Worm (Caenorhabditis elegans) whole organism, L1 larva: ENCODE results near the gene srg-26.

Source experiments
- C16A3.4 ChIP-seq: fragments of 150-350 bp; optimal IDR thresholded peaks from 2 replicates; lab custom pipeline; 2014; ENCODE audit warnings: missing biosample characterization, missing genetic modification characterization
- C34B4.2 ChIP-seq: sonication (generic microtip); optimal IDR thresholded peaks from 2 replicates; lab custom pipeline; 2017; ENCODE audit warnings: mild to moderate bottlenecking, missing genetic modification characterization, missing compliant biosample characterization
- Y116A8C.19 ChIP-seq: sonication (generic microtip); optimal IDR thresholded peaks from 2 replicates; lab custom pipeline; 2016; ENCODE audit warnings: missing compliant biosample characterization, missing genetic modification characterization, borderline replicate concordance
- dpl-1 ChIP-seq, 3 experiments: fragments of 150-350 bp in 2 of 3; sonication (generic microtip) in 1 of 3; optimal IDR thresholded peaks; 2 replicates each; lab custom pipeline; 2014 to 2017; ENCODE audit warnings: missing biosample characterization in 3 of 3, missing genetic modification characterization in 3 of 3, missing genetic modification reagents in 3 of 3
- efl-1 ChIP-seq, 4 experiments: fragments of 150-350 bp; optimal IDR thresholded peaks in 3 of 4; peaks in 1 of 4; 1 replicate in 1 of 4; 2 replicates in 3 of 4; lab custom pipeline; 2014; ENCODE audit warnings: missing biosample characterization in 2 of 4, missing genetic modification characterization in 2 of 4, missing genetic modification reagents in 2 of 4
- egl-13 ChIP-seq: sonication (generic microtip); optimal IDR thresholded peaks from 2 replicates; lab custom pipeline; 2016; ENCODE audit warnings: missing genotype, missing genetic modification reagents, missing genetic modification characterization, missing compliant biosample characterization
- egl-27 ChIP-seq, 2 experiments: fragments of 150-350 bp in 1 of 2; sonication (generic microtip); optimal IDR thresholded peaks; 3 replicates each; lab custom pipeline; 2017 to 2018; ENCODE audit warnings: missing biosample characterization in 2 of 2, missing genetic modification characterization in 2 of 2, missing genetic modification reagents in 2 of 2
- elt-2 ChIP-seq: sonication (generic microtip); optimal IDR thresholded peaks from 2 replicates; lab custom pipeline; 2016; ENCODE audit warnings: missing genetic modification characterization, mild to moderate bottlenecking, inconsistent platforms, missing compliant biosample characterization, missing genetic modification reagents
- ets-5 ChIP-seq: fragments of 200-800 bp; sonication (Bioruptor generic); IDR thresholded peaks from 2 replicates; pipeline ENCODE4 v1.3.6; 2022; ENCODE audit warnings: missing genetic modification characterization, missing compliant biosample characterization
- fkh-10 ChIP-seq: sonication (generic microtip); optimal IDR thresholded peaks from 2 replicates; lab custom pipeline; 2017; ENCODE audit warnings: missing biosample characterization, missing genetic modification reagents, missing genetic modification characterization
- fkh-4 ChIP-seq: sonication (generic microtip); optimal IDR thresholded peaks from 2 replicates; lab custom pipeline; 2016; ENCODE audit warnings: missing compliant biosample characterization, missing genetic modification characterization, borderline replicate concordance
- fkh-8 ChIP-seq: sonication (generic microtip); optimal IDR thresholded peaks from 2 replicates; lab custom pipeline; 2016; ENCODE audit warnings: mild to moderate bottlenecking, missing genetic modification characterization, missing compliant biosample characterization
- hlh-4 ChIP-seq: sonication (generic microtip); optimal IDR thresholded peaks from 2 replicates; lab custom pipeline; 2016; ENCODE audit warnings: mild to moderate bottlenecking, missing genetic modification characterization, missing compliant biosample characterization
- hpl-2 ChIP-seq: fragments of 150-350 bp; optimal IDR thresholded peaks from 2 replicates; lab custom pipeline; 2014; ENCODE audit warnings: missing biosample characterization, missing genetic modification reagents, missing genetic modification characterization
- jun-1 ChIP-seq: fragments of 150-350 bp; optimal IDR thresholded peaks from 2 replicates; lab custom pipeline; 2014; ENCODE audit warnings: missing biosample characterization, missing genetic modification reagents, missing genetic modification characterization
- lin-14 ChIP-seq: fragments of 200-800 bp; sonication (Bioruptor generic); optimal IDR thresholded peaks from 2 replicates; lab custom pipeline; 2018; ENCODE audit warnings: mild to moderate bottlenecking, missing genetic modification characterization, moderate library complexity, missing compliant biosample characterization
- lin-39 ChIP-seq: fragments of 150-350 bp; optimal IDR thresholded peaks from 2 replicates; lab custom pipeline; 2014; ENCODE audit warnings: missing biosample characterization, missing genetic modification reagents, missing genetic modification characterization
- lir-3 ChIP-seq: sonication (generic microtip); optimal IDR thresholded peaks from 2 replicates; lab custom pipeline; 2016; ENCODE audit warnings: mild to moderate bottlenecking, missing genetic modification characterization, moderate library complexity, missing compliant biosample characterization; ENCODE audit not compliant: poor library complexity
- lsy-2 ChIP-seq, 2 experiments: fragments of 150-350 bp; optimal IDR thresholded peaks; 2 replicates each; lab custom pipeline; 2014; ENCODE audit warnings: missing biosample characterization in 2 of 2, missing genetic modification characterization in 2 of 2
- mdl-1 ChIP-seq, 2 experiments: fragments of 150-350 bp; optimal IDR thresholded peaks; 2 replicates each; lab custom pipeline; 2014 to 2017; ENCODE audit warnings: missing biosample characterization in 2 of 2, missing genetic modification characterization in 2 of 2, inconsistent platforms in 1 of 2
- nhr-11 ChIP-seq: fragments of 150-350 bp; optimal IDR thresholded peaks from 2 replicates; lab custom pipeline; 2014; ENCODE audit warnings: missing biosample characterization, missing genetic modification characterization
- nhr-12 ChIP-seq: sonication (generic microtip); optimal IDR thresholded peaks from 2 replicates; lab custom pipeline; 2017; ENCODE audit warnings: missing biosample characterization, missing genetic modification characterization
- nhr-20 ChIP-seq: sonication (generic microtip); optimal IDR thresholded peaks from 2 replicates; lab custom pipeline; 2016; ENCODE audit warnings: mild to moderate bottlenecking, missing genetic modification characterization, missing compliant biosample characterization
- nhr-71 ChIP-seq: sonication (generic microtip); optimal IDR thresholded peaks from 2 replicates; lab custom pipeline; 2016; ENCODE audit warnings: mild to moderate bottlenecking, missing genetic modification characterization, moderate library complexity, missing compliant biosample characterization
- nhr-76 ChIP-seq: sonication (generic microtip); optimal IDR thresholded peaks from 2 replicates; lab custom pipeline; 2017; ENCODE audit warnings: missing biosample characterization, missing genetic modification characterization
- nhr-90 ChIP-seq: sonication (generic microtip); optimal IDR thresholded peaks from 2 replicates; lab custom pipeline; 2016; ENCODE audit warnings: mild to moderate bottlenecking, missing genetic modification characterization, missing compliant biosample characterization; ENCODE audit not compliant: poor library complexity
- pax-3 ChIP-seq: fragments of 200-800 bp; sonication (Bioruptor generic); optimal IDR thresholded peaks from 2 replicates; lab custom pipeline; 2018; ENCODE audit warnings: mild to moderate bottlenecking, missing genetic modification characterization, moderate library complexity, missing compliant biosample characterization
- rnt-1 ChIP-seq: sonication (generic microtip); optimal IDR thresholded peaks from 2 replicates; lab custom pipeline; 2016; ENCODE audit warnings: mild to moderate bottlenecking, missing genetic modification characterization, moderate library complexity, missing compliant biosample characterization
- snpc-4 ChIP-seq: fragments of 150-350 bp; optimal IDR thresholded peaks from 2 replicates; lab custom pipeline; 2014; ENCODE audit warnings: missing biosample characterization, missing genetic modification characterization
- swsn-7 ChIP-seq: sonication (generic microtip); optimal IDR thresholded peaks from 2 replicates; lab custom pipeline; 2016; ENCODE audit warnings: missing genetic modification characterization, missing compliant biosample characterization
- vab-15 ChIP-seq: sonication (generic microtip); optimal IDR thresholded peaks from 2 replicates; lab custom pipeline; 2017; ENCODE audit warnings: missing genotype, mild to moderate bottlenecking, missing genetic modification characterization, missing compliant biosample characterization
- zip-4 ChIP-seq: fragments of 200-800 bp; sonication (Bioruptor generic); optimal IDR thresholded peaks from 2 replicates; lab custom pipeline; 2018; ENCODE audit warnings: mild to moderate bottlenecking, missing genetic modification characterization, moderate library complexity, missing compliant biosample characterization
- ztf-11 ChIP-seq, 2 experiments: sonication (generic microtip); optimal IDR thresholded peaks; 2 replicates each; lab custom pipeline; 2016 to 2017; ENCODE audit warnings: missing genetic modification characterization in 2 of 2, missing biosample characterization in 1 of 2, missing compliant biosample characterization in 1 of 2

Gene srg-26

ce11 chrV:5364863-5365262, 33.8 kb downstream of the srg-26 start, which contains the start of gene T09D3.8:
T09D3.8 (plus strand) TSS chrV:5365163.
- TF ChIP-seq pax-3 (tag; lab: Kevin White, UChicago) (no peak), nhr-90 (tag; lab: Kevin White, UChicago) (no peak), egl-13 (no peak), nhr-71 (tag; lab: Kevin White, UChicago) (no peak), C16A3.4 (no peak), C34B4.2 (tag; lab: Kevin White, UChicago) (no peak), Y116A8C.19 (tag; lab: Kevin White, UChicago) (no peak), fkh-8 (tag; lab: Kevin White, UChicago) (no peak)

- TF ChIP-seq elt-2 (tag; lab: Kevin White, UChicago) (no peak), hpl-2 (no peak), lir-3 (tag; lab: Kevin White, UChicago) (no peak), dpl-1 (GFP tag; optimal IDR thresholded peaks at IDR 0.05; lab: Kevin White, UChicago) (no peak), nhr-90 (tag; lab: Kevin White, UChicago) (no peak), jun-1 (tag; lab: Kevin White, UChicago) (no peak), rnt-1 (no peak), ztf-11 (tag; optimal IDR thresholded peaks at IDR 0.05; lab: Kevin White, UChicago) (no peak), fkh-4 (no peak), nhr-76 (tag; lab: Kevin White, UChicago) (no peak), vab-15 (tag; lab: Kevin White, UChicago) (no peak), fkh-10 (GFP tag; lab: Kevin White, UChicago) (no peak), swsn-7 (tag; lab: Kevin White, UChicago) (no peak), efl-1 (optimal IDR thresholded peaks at IDR 0.05; lab: Kevin White, UChicago) (no peak), efl-1 (GFP tag; optimal IDR thresholded peaks at IDR 0.05 in 1 of 2; lab: Kevin White, UChicago) (no peak), egl-27 (tag; optimal IDR thresholded peaks at IDR 0.05; lab: Kevin White, UChicago) (no peak), nhr-20 (tag; lab: Kevin White, UChicago) (no peak), hlh-4 (no peak), nhr-12 (tag; lab: Kevin White, UChicago) (no peak), zip-4 (no peak)
- TF ChIP-seq, all 84 proteins: peak for 0
Measured at ce11 chrV:5368792-5369191, 37.7 kb downstream of the srg-26 start, which contains the start of gene T09D3.9. T09D3.9 (minus strand) TSS chrV:5368892.

ce11 chrV:5372118-5372517, 41.1 kb downstream of the srg-26 start, which contains the start of gene C35A11.3:
C35A11.3 (plus strand) TSS chrV:5372418.
- TF ChIP-seq efl-1 (optimal IDR thresholded peaks at IDR 0.05; lab: Kevin White, UChicago) (no peak), efl-1 (GFP tag; optimal IDR thresholded peaks at IDR 0.05 in 1 of 2; lab: Kevin White, UChicago) (no peak), nhr-12 (tag; lab: Kevin White, UChicago) (no peak), hpl-2 (no peak), lin-14 (GFP tag; lab: Kevin White, UChicago) (no peak), ets-5 (no peak), lsy-2 (tag; optimal IDR thresholded peaks at IDR 0.05; lab: Kevin White, UChicago) (no peak), snpc-4 (tag; lab: Kevin White, UChicago) (no peak), mdl-1 (tag; optimal IDR thresholded peaks at IDR 0.05; lab: Kevin White, UChicago) (no peak), elt-2 (tag; lab: Kevin White, UChicago) (no peak), lin-39 (tag; lab: Kevin White, UChicago) (no peak), nhr-11 (tag; lab: Kevin White, UChicago) (no peak)
